Worm (Caenorhabditis elegans): ENCODE results near the gene acn-1.

- TF ChIP-seq lsy-12 (tag; optimal IDR thresholded peaks at IDR 0.05) (no peak), elt-1 (tag; optimal IDR thresholded peaks at IDR 0.05) (peak; percentile 8), ZK546.5 (tag; optimal IDR thresholded peaks at IDR 0.05) (no peak), ceh-16 (tag; optimal IDR thresholded peaks at IDR 0.05) (no peak), nhr-237 (tag; optimal IDR thresholded peaks at IDR 0.05) (no peak), ceh-28 (tag; optimal IDR thresholded peaks at IDR 0.05) (no peak), elt-2 (tag; optimal IDR thresholded peaks at IDR 0.05) (no peak), sea-2 (GFP tag; optimal IDR thresholded peaks at IDR 0.05) (no peak), pqm-1 (tag; optimal IDR thresholded peaks at IDR 0.05) (no peak), nhr-76 (tag; optimal IDR thresholded peaks at IDR 0.05) (no peak), unc-39 (tag; optimal IDR thresholded peaks at IDR 0.05) (no peak)
These were observed 41.0 kb upstream of the acn-1 start for ce11 chrX:5137716-5138470.

Data from whole organism, L3 larva.